Fruit fly (Drosophila melanogaster) whole organism, embryonic: ENCODE data around the gene CG32074.

Source experiments
- ATbp ChIP-seq: fragments of 200-800 bp; sonication (Bioruptor generic); optimal IDR thresholded peaks from 2 replicates; lab custom pipeline; 2017; ENCODE audit warnings: missing biosample characterization, mild to moderate bottlenecking, missing genetic modification characterization, missing genetic modification reagents
- CG10462 ChIP-seq: fragments of 200-800 bp; sonication (Bioruptor generic); optimal IDR thresholded peaks from 2 replicates; lab custom pipeline; 2016; ENCODE audit warnings: missing biosample characterization, missing genetic modification characterization
- CG10959 ChIP-seq: fragments of 200-800 bp; sonication (Bioruptor generic); IDR thresholded peaks from 2 replicates; pipeline ENCODE4 v1.3.6; 2022; ENCODE audit warnings: missing biosample characterization, missing genetic modification characterization
- CG12071 ChIP-seq: fragments of 200-800 bp; sonication (Bioruptor generic); optimal IDR thresholded peaks from 3 replicates; lab custom pipeline; 2018; ENCODE audit warnings: missing biosample characterization, mild to moderate bottlenecking, missing genetic modification characterization
- CG12391 ChIP-seq: fragments of 200-800 bp; sonication (Bioruptor generic); optimal IDR thresholded peaks from 3 replicates; lab custom pipeline; 2018; ENCODE audit warnings: missing biosample characterization, mild to moderate bottlenecking, missing genetic modification characterization, moderate library complexity
- CG12744 ChIP-seq: fragments of 200-800 bp; sonication (Bioruptor generic); optimal IDR thresholded peaks from 2 replicates; lab custom pipeline; 2016; ENCODE audit warnings: missing biosample characterization, missing genetic modification characterization
- CG12769 ChIP-seq: fragments of 200-800 bp; sonication (Bioruptor generic); optimal IDR thresholded peaks from 2 replicates; lab custom pipeline; 2019; ENCODE audit warnings: missing biosample characterization, mild to moderate bottlenecking, missing genetic modification characterization, moderate library complexity
- CG13775 ChIP-seq: fragments of 200-800 bp; sonication (Bioruptor generic); optimal IDR thresholded peaks from 3 replicates; lab custom pipeline; 2017; ENCODE audit warnings: missing biosample characterization, mild to moderate bottlenecking, missing genetic modification characterization
- CG14965 ChIP-seq: fragments of 200-800 bp; sonication (Bioruptor generic); optimal IDR thresholded peaks from 2 replicates; lab custom pipeline; 2016; ENCODE audit warnings: missing biosample characterization, missing genetic modification characterization, borderline replicate concordance
- CG15601 ChIP-seq: fragments of 200-800 bp; sonication (Bioruptor generic); optimal IDR thresholded peaks from 3 replicates; lab custom pipeline; 2019; ENCODE audit warnings: missing biosample characterization, mild to moderate bottlenecking, missing genetic modification characterization, moderate library complexity
- CG16863 ChIP-seq: fragments of 200-800 bp; sonication (Bioruptor generic); optimal IDR thresholded peaks from 3 replicates; lab custom pipeline; 2016; ENCODE audit warnings: missing biosample characterization, missing genetic modification characterization
- CG2116 ChIP-seq: fragments of 200-800 bp; sonication (Bioruptor generic); optimal IDR thresholded peaks from 3 replicates; lab custom pipeline; 2018; ENCODE audit warnings: missing biosample characterization, mild to moderate bottlenecking, missing genetic modification characterization
- CG2120 ChIP-seq: fragments of 200-800 bp; sonication (Bioruptor generic); optimal IDR thresholded peaks from 3 replicates; lab custom pipeline; 2016; ENCODE audit warnings: missing biosample characterization, missing genetic modification characterization
- CG33557 ChIP-seq: fragments of 200-800 bp; sonication (Bioruptor generic); optimal IDR thresholded peaks from 2 replicates; lab custom pipeline; 2019; ENCODE audit warnings: missing biosample characterization, mild to moderate bottlenecking, missing genetic modification characterization, moderate library complexity
- CG4360 ChIP-seq: fragments of 200-800 bp; sonication (Bioruptor generic); IDR thresholded peaks from 2 replicates; pipeline ENCODE4 v1.3.6; 2022; ENCODE audit warnings: missing biosample characterization, missing genetic modification characterization
- CG6254 ChIP-seq: fragments of 200-800 bp; sonication (Bioruptor generic); optimal IDR thresholded peaks from 3 replicates; lab custom pipeline; 2017; ENCODE audit warnings: mild to moderate bottlenecking, missing biosample characterization, missing genetic modification reagents, missing genetic modification characterization
- CG7987 ChIP-seq: fragments of 200-800 bp; sonication (Bioruptor generic); optimal IDR thresholded peaks from 2 replicates; lab custom pipeline; 2018; ENCODE audit warnings: missing biosample characterization, mild to moderate bottlenecking, missing genetic modification characterization, moderate library complexity
- CHES-1-like ChIP-seq: fragments of 200-800 bp; sonication (Bioruptor generic); optimal IDR thresholded peaks from 2 replicates; lab custom pipeline; 2016; ENCODE audit warnings: missing biosample characterization, missing genetic modification characterization
- D ChIP-seq, 2 experiments: fragments of 200-800 bp in 1 of 2; fragments of >200 bp in 1 of 2; sonication (Bioruptor generic) in 1 of 2; optimal IDR thresholded peaks; 2 replicates in 1 of 2; 3 replicates in 1 of 2; lab custom pipeline; 2017; ENCODE audit warnings: mild to moderate bottlenecking in 1 of 2, missing biosample characterization in 1 of 2, missing genetic modification characterization in 1 of 2, missing genetic modification reagents in 1 of 2
- Ets65A ChIP-seq: fragments of 200-800 bp; sonication (Bioruptor generic); peaks from one replicate; lab custom pipeline; 2016; ENCODE audit warnings: missing biosample characterization, missing genetic modification characterization
- Fer2 ChIP-seq: fragments of 200-800 bp; sonication (Bioruptor generic); optimal IDR thresholded peaks from 2 replicates; lab custom pipeline; 2018; ENCODE audit warnings: missing biosample characterization, mild to moderate bottlenecking, missing genetic modification characterization, moderate library complexity
- Fer3 ChIP-seq: fragments of 200-800 bp; sonication (Bioruptor generic); optimal IDR thresholded peaks from 2 replicates; lab custom pipeline; 2018; ENCODE audit warnings: missing biosample characterization, mild to moderate bottlenecking, missing genetic modification characterization, moderate library complexity
- HLH4C ChIP-seq: fragments of 200-800 bp; sonication (Bioruptor generic); IDR thresholded peaks from 3 replicates; pipeline ENCODE4 v1.3.6; 2022; ENCODE audit warnings: missing biosample characterization, missing genetic modification characterization; ENCODE audit not compliant: partially characterized antibody
- HLH54F ChIP-seq: fragments of 200-800 bp; sonication (Bioruptor generic); optimal IDR thresholded peaks from 3 replicates; lab custom pipeline; 2016; ENCODE audit warnings: missing biosample characterization, missing genetic modification characterization
- Meics ChIP-seq: fragments of 200-800 bp; sonication (Bioruptor generic); optimal IDR thresholded peaks from 2 replicates; lab custom pipeline; 2017; ENCODE audit warnings: missing biosample characterization, mild to moderate bottlenecking, missing genetic modification characterization
- Neu2 ChIP-seq: fragments of 200-800 bp; sonication (Bioruptor generic); optimal IDR thresholded peaks from 3 replicates; lab custom pipeline; 2016; ENCODE audit warnings: missing biosample characterization, missing genetic modification characterization, borderline replicate concordance
- Nf-YA ChIP-seq: fragments of 200-800 bp; sonication (Bioruptor generic); IDR thresholded peaks from 2 replicates; pipeline ENCODE4 v1.3.6; 2022; ENCODE audit warnings: missing biosample characterization, missing genetic modification characterization
- Oaz ChIP-seq: fragments of 200-800 bp; sonication (Bioruptor generic); IDR thresholded peaks from 2 replicates; pipeline ENCODE4 v1.3.6; 2022; ENCODE audit warnings: missing biosample characterization, missing genetic modification characterization
- Scr ChIP-seq: fragments of 200-800 bp; sonication (Bioruptor generic); IDR thresholded peaks from 2 replicates; pipeline ENCODE4 v1.3.6; 2022; ENCODE audit warnings: missing biosample characterization, missing genetic modification characterization; ENCODE audit not compliant: partially characterized antibody
- ap ChIP-seq: fragments of 200-800 bp; sonication (Bioruptor generic); IDR thresholded peaks from 2 replicates; pipeline ENCODE4 v1.3.6; 2022; ENCODE audit warnings: missing biosample characterization, missing genetic modification characterization
- ash1 ChIP-seq: fragments of 200-800 bp; sonication (Bioruptor generic); optimal IDR thresholded peaks from 2 replicates; lab custom pipeline; 2018; ENCODE audit warnings: missing biosample characterization, mild to moderate bottlenecking, missing genetic modification characterization
- bowl ChIP-seq: fragments of 200-800 bp; sonication (Bioruptor generic); IDR thresholded peaks from 2 replicates; pipeline ENCODE4 v1.3.6; 2022; ENCODE audit warnings: missing biosample characterization, missing genetic modification characterization
- chm ChIP-seq: fragments of 200-800 bp; sonication (Bioruptor generic); IDR thresholded peaks from 2 replicates; pipeline ENCODE4 v1.3.6; 2022; ENCODE audit warnings: missing biosample characterization, missing genetic modification characterization
- eve ChIP-seq, 2 experiments: fragments of >200 bp; optimal IDR thresholded peaks; 2 replicates each; lab custom pipeline; 2017; ENCODE audit warnings: missing biosample characterization in 2 of 2, missing genetic modification characterization in 2 of 2
- fd102C ChIP-seq: fragments of 200-800 bp; sonication (Bioruptor generic); optimal IDR thresholded peaks from 2 replicates; lab custom pipeline; 2018; ENCODE audit warnings: missing biosample characterization, mild to moderate bottlenecking, missing genetic modification characterization, moderate library complexity
- fd64A ChIP-seq: fragments of 200-800 bp; sonication (Bioruptor generic); optimal IDR thresholded peaks from 3 replicates; lab custom pipeline; 2018; ENCODE audit warnings: missing biosample characterization, mild to moderate bottlenecking, missing genetic modification characterization
- kah ChIP-seq: fragments of 200-800 bp; sonication (Bioruptor generic); optimal IDR thresholded peaks from 2 replicates; lab custom pipeline; 2018; ENCODE audit warnings: missing biosample characterization, mild to moderate bottlenecking, missing genetic modification characterization
- kni ChIP-seq: fragments of 200-800 bp; sonication (Bioruptor generic); optimal IDR thresholded peaks from 3 replicates; lab custom pipeline; 2017; ENCODE audit warnings: mild to moderate bottlenecking, missing biosample characterization, missing genetic modification reagents, missing genetic modification characterization
- prd ChIP-seq, 3 experiments: fragments of >200 bp in 2 of 3; fragments of 200-800 bp in 1 of 3; sonication (Bioruptor generic) in 1 of 3; optimal IDR thresholded peaks in 2 of 3; IDR thresholded peaks in 1 of 3; 2 replicates in 2 of 3; 3 replicates in 1 of 3; pipeline versions ENCODE4 v1.3.6 to Lab custom; 2017 to 2022; ENCODE audit warnings: missing biosample characterization in 1 of 3, missing genetic modification characterization in 1 of 3
- pum ChIP-seq: fragments of 200-800 bp; sonication (Bioruptor generic); optimal IDR thresholded peaks from 2 replicates; lab custom pipeline; 2016; ENCODE audit warnings: missing biosample characterization, missing genetic modification characterization
- row ChIP-seq: fragments of 200-800 bp; sonication (Bioruptor generic); IDR thresholded peaks from 3 replicates; pipeline ENCODE4 v1.3.6; 2022; ENCODE audit warnings: missing biosample characterization, missing genetic modification characterization
- sisA ChIP-seq: fragments of 200-800 bp; sonication (Bioruptor generic); IDR thresholded peaks from 2 replicates; pipeline ENCODE4 v1.3.6; 2022; ENCODE audit warnings: missing biosample characterization, missing genetic modification characterization
- sob ChIP-seq: fragments of 200-800 bp; sonication (Bioruptor generic); IDR thresholded peaks from 2 replicates; pipeline ENCODE4 v1.3.6; 2022; ENCODE audit warnings: missing biosample characterization, missing genetic modification characterization
- unc-4 ChIP-seq: fragments of 200-800 bp; sonication (Bioruptor generic); IDR thresholded peaks from 2 replicates; pipeline ENCODE4 v1.3.6; 2022; ENCODE audit warnings: missing biosample characterization, missing genetic modification characterization; ENCODE audit not compliant: partially characterized antibody
- unpg ChIP-seq: fragments of 200-800 bp; sonication (Bioruptor generic); optimal IDR thresholded peaks from 3 replicates; lab custom pipeline; 2018; ENCODE audit warnings: missing biosample characterization, mild to moderate bottlenecking, missing genetic modification characterization, moderate library complexity
- wor ChIP-seq: fragments of 200-800 bp; sonication (Bioruptor generic); IDR thresholded peaks from 2 replicates; pipeline ENCODE4 v1.3.6; 2022; ENCODE audit warnings: missing biosample characterization, missing genetic modification characterization
- zen ChIP-seq: fragments of 200-800 bp; sonication (Bioruptor generic); optimal IDR thresholded peaks from 3 replicates; lab custom pipeline; 2018; ENCODE audit warnings: missing biosample characterization, mild to moderate bottlenecking, missing genetic modification characterization, moderate library complexity

The CG32074 gene

dm6 chr3L:11089805-11090440 is 42.2 kb downstream of the CG32074 start (continued):
- TF ChIP-seq CHES-1-like (GFP tag; lab: Kevin White, UChicago) (peak; percentile 75), Fer3 (tag; lab: Kevin White, UChicago) (peak; percentile 52), fd64A (peak; percentile 45), CG12769 (tag; lab: Kevin White, UChicago) (peak; percentile 3), CG12744 (GFP tag; lab: Kevin White, UChicago) (peak; percentile 64), Neu2 (peak; percentile 25), zen (tag; lab: Kevin White, UChicago) (peak; percentile 47), kni (peak; percentile 93), ap (peak; percentile 36), CG12071 (GFP tag; lab: Kevin White, UChicago) (peak; percentile 74), CG15601 (tag; lab: Kevin White, UChicago) (peak; percentile 88), CG16863 (peak; percentile 87), unc-4 (no peak), prd (optimal IDR thresholded peaks at IDR 0.05; lab: Kevin White, UChicago) (no peak), prd (GFP tag; IDR thresholded peaks at IDR 0.05; lab: Robert Waterston, UW) (peak; percentile 85), CG33557 (GFP tag; lab: Kevin White, UChicago) (peak; percentile 85), CG4360 (GFP tag; lab: Robert Waterston, UW) (peak; percentile 86), fd102C (peak; percentile 93), sob (peak; percentile 69; the same call in 1 of the 2 replicates), CG10959 (GFP tag; lab: Robert Waterston, UW) (peak; percentile 83), HLH54F (GFP tag; lab: Kevin White, UChicago) (peak; percentile 57), Nf-YA (GFP tag; lab: Robert Waterston, UW) (peak; percentile 82), CG12391 (tag; lab: Kevin White, UChicago) (peak; percentile 96), kah (GFP tag; lab: Kevin White, UChicago) (peak; percentile 82), pum (peak; percentile 75), wor (GFP tag; lab: Robert Waterston, UW) (peak; percentile 86), Meics (GFP tag; lab: Kevin White, UChicago) (peak; percentile 81), CG13775 (GFP tag; lab: Kevin White, UChicago) (peak; percentile 92), row (GFP tag; lab: Robert Waterston, UW) (peak; percentile 90), Oaz (GFP tag; lab: Robert Waterston, UW) (peak; percentile 43; the same call in 1 of the 2 replicates), CG10462 (GFP tag; lab: Kevin White, UChicago) (peak; percentile 92), Fer2 (no peak), eve (GFP tag; optimal IDR thresholded peaks at IDR 0.05; lab: Kevin White, UChicago) (peak; percentile 1 to 98), unpg (peak; percentile 86), D (optimal IDR thresholded peaks at IDR 0.05; lab: Kevin White, UChicago) (no peak), D (GFP tag; optimal IDR thresholded peaks at IDR 0.05; lab: Kevin White, UChicago) (peak; percentile 87), Ets65A (GFP tag; lab: Kevin White, UChicago) (peak; percentile 96), chm (GFP tag; lab: Robert Waterston, UW) (peak; percentile 94; the same call in 1 of the 2 replicates), CG7987 (GFP tag; lab: Kevin White, UChicago) (peak; percentile 81), CG2120 (GFP tag; lab: Kevin White, UChicago) (peak; percentile 76), Scr (GFP tag; lab: Robert Waterston, UW) (no peak), bowl (no peak), ash1 (GFP tag; lab: Kevin White, UChicago) (peak; percentile 61), CG2116 (GFP tag; lab: Kevin White, UChicago) (peak; percentile 81), CG6254 (GFP tag; lab: Kevin White, UChicago) (peak; percentile 85), CG14965 (GFP tag; lab: Kevin White, UChicago) (peak; percentile 65), sisA (peak; percentile 74), ATbp (GFP tag; lab: Kevin White, UChicago) (peak; percentile 86), HLH4C (GFP tag; lab: Robert Waterston, UW) (peak; percentile 43; the same call in 1 of the 3 replicates)
